Fruit fly (Drosophila melanogaster) whole organism, embryonic: ENCODE data around the gene CG16984.

Experiments used
- Atf6 ChIP-seq: fragments of 200-800 bp; sonication (Bioruptor generic); IDR thresholded peaks from 2 replicates; pipeline ENCODE4 v1.3.6; 2022; ENCODE audit warnings: missing biosample characterization, missing genetic modification characterization
- Blimp-1 ChIP-seq: fragments of 200-800 bp; sonication (Bioruptor generic); optimal IDR thresholded peaks from 3 replicates; lab custom pipeline; 2018; ENCODE audit warnings: missing biosample characterization, missing genetic modification characterization, mild to moderate bottlenecking, moderate library complexity, missing genetic modification reagents
- CG10654 ChIP-seq: fragments of 200-800 bp; sonication (Bioruptor generic); optimal IDR thresholded peaks from 2 replicates; lab custom pipeline; 2016; ENCODE audit warnings: missing biosample characterization, missing genetic modification characterization
- CG11085 ChIP-seq: fragments of 200-800 bp; sonication (Bioruptor generic); IDR thresholded peaks from 2 replicates; pipeline ENCODE4 v1.3.6; 2022; ENCODE audit warnings: missing biosample characterization, missing genetic modification characterization
- CG11247 ChIP-seq: fragments of 200-800 bp; sonication (Bioruptor generic); IDR thresholded peaks from 2 replicates; pipeline ENCODE4 v1.3.6; 2022; ENCODE audit warnings: missing biosample characterization, missing genetic modification characterization
- CG12942 ChIP-seq: fragments of 200-800 bp; sonication (Bioruptor generic); optimal IDR thresholded peaks from 3 replicates; lab custom pipeline; 2016; ENCODE audit warnings: missing biosample characterization, missing genetic modification characterization
- CG14860 ChIP-seq: fragments of 200-800 bp; sonication (Bioruptor generic); IDR thresholded peaks from 3 replicates; pipeline ENCODE4 v1.3.6; 2022; ENCODE audit warnings: missing biosample characterization, missing genetic modification characterization; ENCODE audit not compliant: partially characterized antibody
- CG16815 ChIP-seq: fragments of 200-800 bp; sonication (Bioruptor generic); optimal IDR thresholded peaks from 3 replicates; lab custom pipeline; 2017; ENCODE audit warnings: missing biosample characterization, mild to moderate bottlenecking, missing genetic modification characterization
- CG17361 ChIP-seq: fragments of 200-800 bp; sonication (Bioruptor generic); IDR thresholded peaks from 3 replicates; pipeline ENCODE4 v1.3.6; 2022; ENCODE audit warnings: missing biosample characterization, missing genetic modification characterization
- CG3065 ChIP-seq: fragments of 200-800 bp; sonication (Bioruptor generic); optimal IDR thresholded peaks from 2 replicates; lab custom pipeline; 2016; ENCODE audit warnings: missing biosample characterization, missing genetic modification characterization
- CG7271 ChIP-seq: fragments of 200-800 bp; sonication (Bioruptor generic); optimal IDR thresholded peaks from 2 replicates; lab custom pipeline; 2018; ENCODE audit warnings: missing biosample characterization, mild to moderate bottlenecking, missing genetic modification characterization, moderate library complexity
- CG7745 ChIP-seq: fragments of 200-800 bp; sonication (Bioruptor generic); optimal IDR thresholded peaks from 2 replicates; lab custom pipeline; 2018; ENCODE audit warnings: missing biosample characterization, mild to moderate bottlenecking, missing genetic modification characterization, moderate library complexity
- CG7963 ChIP-seq: fragments of 200-800 bp; sonication (Bioruptor generic); IDR thresholded peaks from 3 replicates; pipeline ENCODE4 v1.3.6; 2022; ENCODE audit warnings: missing biosample characterization, missing genetic modification characterization; ENCODE audit not compliant: partially characterized antibody
- CG8089 ChIP-seq: fragments of 200-800 bp; sonication (Bioruptor generic); optimal IDR thresholded peaks from 3 replicates; lab custom pipeline; 2016; ENCODE audit warnings: missing biosample characterization, missing genetic modification characterization
- CG8290 ChIP-seq, 3 experiments: fragments of 200-800 bp; sonication (Bioruptor generic); optimal IDR thresholded peaks; 2 replicates each; lab custom pipeline; 2016 to 2019; ENCODE audit warnings: missing biosample characterization in 3 of 3, missing genetic modification characterization in 3 of 3, mild to moderate bottlenecking in 2 of 3, moderate library complexity in 1 of 3
- CG8388 ChIP-seq: fragments of 200-800 bp; sonication (Bioruptor generic); optimal IDR thresholded peaks from 2 replicates; lab custom pipeline; 2019; ENCODE audit warnings: missing biosample characterization, mild to moderate bottlenecking, missing genetic modification characterization, moderate library complexity
- CG8478 ChIP-seq: fragments of >200 bp; optimal IDR thresholded peaks from 2 replicates; lab custom pipeline; 2018
- D ChIP-seq, 2 experiments: fragments of 200-800 bp in 1 of 2; fragments of >200 bp in 1 of 2; sonication (Bioruptor generic) in 1 of 2; optimal IDR thresholded peaks; 2 replicates in 1 of 2; 3 replicates in 1 of 2; lab custom pipeline; 2017; ENCODE audit warnings: mild to moderate bottlenecking in 1 of 2, missing biosample characterization in 1 of 2, missing genetic modification characterization in 1 of 2, missing genetic modification reagents in 1 of 2
- Deaf1 ChIP-seq: fragments of 200-800 bp; optimal IDR thresholded peaks from 3 replicates; lab custom pipeline; 2019; ENCODE audit warnings: missing biosample characterization, mild to moderate bottlenecking, missing genetic modification characterization, moderate library complexity
- Dref ChIP-seq: fragments of 200-800 bp; sonication (Bioruptor generic); IDR thresholded peaks from 2 replicates; pipeline ENCODE4 v1.3.6; 2022; ENCODE audit warnings: missing biosample characterization, missing genetic modification characterization
- E2f1 ChIP-seq: fragments of 200-800 bp; sonication (Bioruptor generic); IDR thresholded peaks from 2 replicates; pipeline ENCODE4 v1.3.6; 2022; ENCODE audit warnings: missing biosample characterization, missing genetic modification characterization
- GATAe ChIP-seq: fragments of 200-800 bp; sonication (Bioruptor generic); conservative IDR thresholded peaks from 2 replicates; pipeline ENCODE4 v1.3.6; 2022; ENCODE audit warnings: missing biosample characterization, missing genetic modification characterization
- Hsf ChIP-seq: fragments of 200-800 bp; sonication (Bioruptor generic); optimal IDR thresholded peaks from 3 replicates; lab custom pipeline; 2016; ENCODE audit warnings: missing biosample characterization, missing genetic modification characterization
- Opbp ChIP-seq: fragments of 200-800 bp; sonication (Bioruptor generic); IDR thresholded peaks from 3 replicates; pipeline ENCODE4 v1.3.6; 2022; ENCODE audit warnings: missing biosample characterization, missing genetic modification characterization; ENCODE audit not compliant: partially characterized antibody
- Poxn ChIP-seq: fragments of 200-800 bp; sonication (Bioruptor generic); IDR thresholded peaks from 2 replicates; pipeline ENCODE4 v1.3.6; 2022; ENCODE audit warnings: missing biosample characterization, missing genetic modification characterization
- Ravus ChIP-seq: fragments of 200-800 bp; sonication (Bioruptor generic); IDR thresholded peaks from 2 replicates; pipeline ENCODE4 v1.3.6; 2022; ENCODE audit warnings: missing biosample characterization, missing genetic modification characterization
- Sox100B ChIP-seq: fragments of 200-800 bp; sonication (Bioruptor generic); optimal IDR thresholded peaks from 3 replicates; lab custom pipeline; 2018; ENCODE audit warnings: missing biosample characterization, mild to moderate bottlenecking, missing genetic modification characterization
- Sox102F ChIP-seq: fragments of 200-800 bp; sonication (Bioruptor generic); optimal IDR thresholded peaks from 2 replicates; lab custom pipeline; 2018; ENCODE audit warnings: missing biosample characterization, mild to moderate bottlenecking, missing genetic modification characterization, moderate library complexity
- YL-1 ChIP-seq: fragments of 200-800 bp; sonication (Bioruptor generic); optimal IDR thresholded peaks from 3 replicates; lab custom pipeline; 2017; ENCODE audit warnings: missing biosample characterization, mild to moderate bottlenecking, missing genetic modification characterization
- amos ChIP-seq: fragments of 200-800 bp; sonication (Bioruptor generic); IDR thresholded peaks from 2 replicates; pipeline ENCODE4 v1.3.6; 2022; ENCODE audit warnings: missing biosample characterization, missing genetic modification characterization; ENCODE audit not compliant: partially characterized antibody
- ap ChIP-seq: fragments of 200-800 bp; sonication (Bioruptor generic); IDR thresholded peaks from 2 replicates; pipeline ENCODE4 v1.3.6; 2022; ENCODE audit warnings: missing biosample characterization, missing genetic modification characterization
- cato ChIP-seq: fragments of 200-800 bp; sonication (Bioruptor generic); optimal IDR thresholded peaks from 2 replicates; lab custom pipeline; 2016; ENCODE audit warnings: missing biosample characterization, missing genetic modification characterization, borderline replicate concordance
- da ChIP-seq: fragments of 200-800 bp; sonication (Bioruptor generic); optimal IDR thresholded peaks from 2 replicates; lab custom pipeline; 2016; ENCODE audit warnings: missing biosample characterization, missing genetic modification characterization
- emc ChIP-seq: fragments of 200-800 bp; sonication (Bioruptor generic); optimal IDR thresholded peaks from 2 replicates; lab custom pipeline; 2016; ENCODE audit warnings: missing biosample characterization, missing genetic modification characterization
- gce ChIP-seq: fragments of 200-800 bp; sonication (Bioruptor generic); IDR thresholded peaks from 3 replicates; pipeline ENCODE4 v1.3.6; 2022; ENCODE audit warnings: missing biosample characterization, missing genetic modification characterization
- gcm ChIP-seq: fragments of 200-800 bp; sonication (Bioruptor generic); optimal IDR thresholded peaks from 2 replicates; lab custom pipeline; 2019; ENCODE audit warnings: missing biosample characterization, mild to moderate bottlenecking, missing genetic modification characterization, moderate library complexity
- gro ChIP-seq: fragments of 200-800 bp; sonication (Bioruptor generic); optimal IDR thresholded peaks from 2 replicates; lab custom pipeline; 2016; ENCODE audit warnings: missing biosample characterization, missing genetic modification characterization
- lov ChIP-seq, 2 experiments: fragments of 200-800 bp in 1 of 2; fragments of >200 bp in 1 of 2; sonication (Bioruptor generic) in 1 of 2; IDR thresholded peaks in 1 of 2; optimal IDR thresholded peaks in 1 of 2; 2 replicates in 1 of 2; 3 replicates in 1 of 2; pipeline versions ENCODE4 v1.3.6 to Lab custom; 2017 to 2022; ENCODE audit warnings: missing biosample characterization in 1 of 2, missing genetic modification characterization in 1 of 2
- luna ChIP-seq: fragments of 200-800 bp; sonication (Bioruptor generic); optimal IDR thresholded peaks from 2 replicates; lab custom pipeline; 2016; ENCODE audit warnings: missing biosample characterization, missing genetic modification characterization
- mld ChIP-seq: fragments of 200-800 bp; sonication (Bioruptor generic); IDR thresholded peaks from 3 replicates; pipeline ENCODE4 v1.3.6; 2022; ENCODE audit warnings: missing biosample characterization, missing genetic modification characterization; ENCODE audit not compliant: partially characterized antibody
- nmo ChIP-seq: fragments of 200-800 bp; sonication (Bioruptor generic); optimal IDR thresholded peaks from 2 replicates; lab custom pipeline; 2018; ENCODE audit warnings: missing biosample characterization, mild to moderate bottlenecking, missing genetic modification characterization, moderate library complexity
- pb ChIP-seq: fragments of 200-800 bp; sonication (Bioruptor generic); optimal IDR thresholded peaks from 3 replicates; lab custom pipeline; 2016; ENCODE audit warnings: missing biosample characterization, missing genetic modification characterization
- rib ChIP-seq: fragments of 200-800 bp; sonication (Bioruptor generic); IDR thresholded peaks from 2 replicates; pipeline ENCODE4 v1.3.6; 2022; ENCODE audit warnings: missing biosample characterization, missing genetic modification characterization
- seq ChIP-seq: fragments of 200-800 bp; sonication (Bioruptor generic); IDR thresholded peaks from 2 replicates; pipeline ENCODE4 v1.3.6; 2022; ENCODE audit warnings: missing biosample characterization, missing genetic modification characterization
- shn ChIP-seq: fragments of 200-800 bp; sonication (Bioruptor generic); optimal IDR thresholded peaks from 3 replicates; lab custom pipeline; 2016; ENCODE audit warnings: missing biosample characterization, missing genetic modification characterization
- tgo ChIP-seq: fragments of 200-800 bp; sonication (Bioruptor generic); IDR thresholded peaks from 3 replicates; pipeline ENCODE4 v1.3.6; 2022; ENCODE audit warnings: missing biosample characterization, missing genetic modification characterization
- toy ChIP-seq: fragments of 200-800 bp; sonication (Bioruptor generic); IDR thresholded peaks from 2 replicates; pipeline ENCODE4 v1.3.6; 2022; ENCODE audit warnings: missing biosample characterization, missing genetic modification characterization
- usp ChIP-seq: fragments of >200 bp; optimal IDR thresholded peaks from 2 replicates; lab custom pipeline; 2017; ENCODE audit warnings: missing biosample characterization, missing genetic modification characterization

CG16984 gene

DNA sequence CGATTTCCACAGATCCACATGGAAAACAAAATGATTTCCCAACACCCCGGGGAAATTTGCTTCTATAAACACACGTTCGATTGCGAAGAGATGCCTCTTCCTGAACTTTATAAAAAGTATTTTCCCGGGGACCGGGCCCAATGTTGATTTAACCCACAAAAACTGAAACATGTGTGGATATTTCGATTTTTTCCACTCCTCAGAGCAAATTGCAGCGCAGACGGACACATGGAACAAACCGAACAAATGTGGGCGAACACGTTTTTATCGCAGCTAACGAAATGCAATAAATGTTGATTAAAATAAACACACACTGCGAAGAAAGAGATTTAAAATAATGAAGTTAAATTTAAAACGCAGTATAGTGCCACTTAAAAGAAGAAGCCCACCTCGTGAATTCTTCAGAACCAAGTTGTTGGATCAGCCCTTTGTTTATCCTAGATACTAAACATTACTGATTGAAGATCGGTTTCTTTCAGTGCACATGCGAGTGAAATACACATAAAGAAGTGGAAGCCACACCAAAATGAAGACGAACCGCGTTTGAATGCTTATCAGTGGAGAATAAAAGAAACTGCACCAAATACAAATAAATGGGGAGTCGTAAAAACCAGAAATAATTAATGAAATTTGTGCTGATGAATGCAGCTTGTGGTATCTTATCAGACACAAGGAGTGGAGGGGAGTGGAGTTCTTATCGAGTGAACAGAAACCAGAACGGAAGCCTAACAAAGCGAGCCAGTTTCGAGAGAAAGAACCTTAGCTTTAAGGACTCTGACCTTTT is 12.6 kb upstream of the CG16984 start (continued):
- TF ChIP-seq Sox100B (GFP tag; lab: Kevin White, UChicago), result peak; percentile 83
- peak; percentile 15 for TF ChIP-seq CG16815 (GFP tag; lab: Kevin White, UChicago)
- TF ChIP-seq Poxn (GFP tag; lab: Robert Waterston, UW), result no peak
- no peak for TF ChIP-seq CG11085
- TF ChIP-seq GATAe (GFP tag; lab: Robert Waterston, UW), result no peak
- TF ChIP-seq CG7745 (tag; lab: Kevin White, UChicago), result peak; percentile 46
- no peak for TF ChIP-seq da (GFP tag; lab: Kevin White, UChicago)
- TF ChIP-seq YL-1 (GFP tag; lab: Kevin White, UChicago), result peak; percentile 17
- peak; percentile 87 for TF ChIP-seq tgo
- peak; percentile 86 for TF ChIP-seq nmo
- TF ChIP-seq CG7963 (GFP tag; lab: Robert Waterston, UW), result no peak
- peak; percentile 48 for TF ChIP-seq Deaf1 (tag; lab: Kevin White, UChicago)
- no peak for TF ChIP-seq amos (GFP tag; lab: Robert Waterston, UW)
- peak; percentile 28; the same call in 1 of the 2 replicates for TF ChIP-seq toy (GFP tag; lab: Robert Waterston, UW)
- TF ChIP-seq rib (GFP tag; lab: Robert Waterston, UW), result no peak
- TF ChIP-seq gro (GFP tag; lab: Kevin White, UChicago), result peak; percentile 1
- TF ChIP-seq luna (GFP tag; lab: Kevin White, UChicago), result peak; percentile 16
- peak; percentile 61 for TF ChIP-seq seq
- peak; percentile 80 for TF ChIP-seq CG17361 (GFP tag; lab: Robert Waterston, UW)
- TF ChIP-seq Hsf, result peak; percentile 81
- peak; percentile 78 for TF ChIP-seq gcm (GFP tag; lab: Kevin White, UChicago)
- peak; percentile 76 for TF ChIP-seq gce (GFP tag; lab: Robert Waterston, UW)
- TF ChIP-seq ap (GFP tag; lab: Robert Waterston, UW), result peak; percentile 82; the same call in 1 of the 2 replicates
- TF ChIP-seq cato (GFP tag; lab: Kevin White, UChicago), result peak; percentile 63
- TF ChIP-seq emc (GFP tag; lab: Kevin White, UChicago), result no peak
- TF ChIP-seq Opbp (GFP tag; lab: Robert Waterston, UW), result 0 out of 3 replicates have a peak, but pooled peaks have one; percentile 11
- peak; percentile 94 for TF ChIP-seq Sox102F (GFP tag; lab: Kevin White, UChicago)
- TF ChIP-seq D (optimal IDR thresholded peaks at IDR 0.05; lab: Kevin White, UChicago), result no peak
- peak; percentile 86 for TF ChIP-seq D (GFP tag; optimal IDR thresholded peaks at IDR 0.05; lab: Kevin White, UChicago)
- TF ChIP-seq CG8089 (GFP tag; lab: Kevin White, UChicago), result peak; percentile 72
- TF ChIP-seq usp (GFP tag; lab: Kevin White, UChicago), result no peak
- TF ChIP-seq Ravus (GFP tag; lab: Robert Waterston, UW), result no peak; the same call in none of the 2 replicates
- TF ChIP-seq CG8388 (GFP tag; lab: Kevin White, UChicago), result peak; percentile 83
- peak; percentile 88 for TF ChIP-seq CG10654 (GFP tag; lab: Kevin White, UChicago)
- TF ChIP-seq Blimp-1 (GFP tag; lab: Kevin White, UChicago), result peak; percentile 91
- TF ChIP-seq Dref, result no peak
- no peak for TF ChIP-seq lov (optimal IDR thresholded peaks at IDR 0.05; lab: Kevin White, UChicago)
- peak; percentile 76; the same call in 1 of the 3 replicates for TF ChIP-seq lov (GFP tag; IDR thresholded peaks at IDR 0.05; lab: Robert Waterston, UW)
- TF ChIP-seq CG7271 (tag; lab: Kevin White, UChicago), result no peak
- TF ChIP-seq E2f1 (GFP tag; lab: Robert Waterston, UW), result peak; percentile 80
- peak; percentile 64 for TF ChIP-seq pb
- TF ChIP-seq mld (GFP tag; lab: Robert Waterston, UW), result no peak
- TF ChIP-seq shn (GFP tag; lab: Kevin White, UChicago), result peak; percentile 70
- peak; percentile 30; the same call in 1 of the 2 replicates for TF ChIP-seq Atf6 (GFP tag; lab: Robert Waterston, UW)
- TF ChIP-seq CG12942 (GFP tag; lab: Kevin White, UChicago), result peak; percentile 71
- no peak for TF ChIP-seq CG14860 (GFP tag; lab: Robert Waterston, UW)
- TF ChIP-seq CG8290 (GFP tag; optimal IDR thresholded peaks at IDR 0.05; lab: Kevin White, UChicago), result peak; percentile 64
- peak in 1 of 2 experiments; percentile 35 for TF ChIP-seq CG8290 (tag; optimal IDR thresholded peaks at IDR 0.05; lab: Kevin White, UChicago)
- no peak for TF ChIP-seq CG8478 (lab: Kevin White, UChicago)
- peak; percentile 58 for TF ChIP-seq CG3065 (GFP tag; lab: Kevin White, UChicago)
- peak; percentile 75 for TF ChIP-seq CG11247
